Fruit fly (Drosophila melanogaster) ovary, adult (tissue): ENCODE results near the gene CG34308.

ENCODE experiments used
- CG17801 ChIP-seq: fragments of 200-800 bp; optimal IDR thresholded peaks from 2 replicates; lab custom pipeline; 2019; ENCODE audit warnings: missing biosample characterization, mild to moderate bottlenecking, missing genetic modification characterization, moderate library complexity; ENCODE audit not compliant: partially characterized antibody

CG34308 gene

DNA sequence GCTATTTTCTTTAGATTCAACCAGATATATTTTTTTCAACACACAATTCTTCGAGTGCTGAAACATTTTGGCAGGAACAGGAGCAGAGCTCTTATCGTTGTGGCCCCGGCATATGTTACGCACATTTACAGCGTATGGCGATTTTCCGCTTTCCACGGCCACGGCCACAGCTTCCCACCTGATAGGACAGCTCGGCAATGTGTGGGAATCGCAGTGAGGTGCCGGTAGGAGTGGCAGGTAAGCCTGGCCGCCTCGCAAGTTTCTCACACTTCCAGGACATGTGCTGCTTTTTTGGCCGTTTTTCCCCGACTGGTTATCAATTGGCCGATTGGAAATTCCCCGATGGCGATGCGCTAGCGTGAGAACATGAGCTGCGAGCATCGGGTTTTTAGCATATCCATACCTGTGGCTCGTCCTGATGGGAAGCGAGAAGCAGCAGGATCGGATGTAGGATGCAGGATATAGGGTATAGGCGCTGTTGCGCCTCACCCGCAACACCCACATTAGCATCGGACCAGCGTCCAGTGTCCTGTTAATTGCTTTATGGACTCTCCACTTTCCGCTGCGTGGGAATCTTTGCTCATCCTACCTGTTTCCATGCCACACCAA lies 18.9 kb upstream of the CG34308 start:
- TF ChIP-seq CG17801 (GFP tag; lab: Kevin White, UChicago) = no peak

- no peak for TF ChIP-seq CG17801 (GFP tag; lab: Kevin White, UChicago)
Measured at dm6 chr3R:13072052-13072451, 17.0 kb upstream of the CG34308 start.

- no peak for TF ChIP-seq CG17801 (GFP tag; lab: Kevin White, UChicago)
Measured at dm6 chr3R:13073174-13073573, 15.9 kb upstream of the CG34308 start.

DNA sequence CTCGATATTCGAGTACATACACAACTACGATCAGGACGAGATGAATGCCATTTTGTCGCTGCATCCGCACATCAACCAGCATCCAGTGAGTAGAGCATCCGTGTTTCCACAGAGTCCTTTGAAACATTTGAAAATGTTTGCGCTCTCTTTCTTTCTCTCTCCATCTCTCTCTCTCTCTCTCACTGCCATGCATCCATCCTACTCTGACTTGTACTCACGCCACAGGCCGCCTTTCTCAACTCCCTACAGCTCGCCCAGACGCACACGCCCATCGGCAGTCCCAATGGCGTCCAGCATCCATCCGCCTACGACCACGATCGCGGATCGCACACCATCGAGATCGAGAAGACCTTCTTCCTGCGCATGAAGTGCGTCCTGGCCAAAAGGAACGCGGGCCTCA lies 14.5 kb upstream of the CG34308 start:
- no peak for TF ChIP-seq CG17801 (GFP tag; lab: Kevin White, UChicago)

DNA sequence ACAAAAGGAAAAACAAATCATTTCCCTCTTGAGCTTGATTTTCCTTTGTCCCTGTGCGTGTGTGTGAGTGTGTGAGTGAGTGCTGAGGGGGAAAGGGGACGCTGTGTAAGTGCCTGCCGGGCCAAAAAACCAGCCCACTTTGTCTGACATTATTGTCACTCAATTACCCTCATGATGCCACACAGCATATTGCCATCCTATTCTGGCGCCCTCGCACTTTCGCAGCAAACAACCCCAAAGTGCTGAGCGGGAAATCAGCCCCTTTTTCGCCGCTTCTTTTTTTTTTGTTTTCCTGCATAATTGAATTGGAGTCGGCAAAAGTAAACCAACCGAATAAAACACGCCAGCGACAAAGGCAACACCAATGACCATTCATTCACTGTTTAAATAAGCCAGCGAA lies 13.3 kb upstream of the CG34308 start:
- TF ChIP-seq CG17801 (GFP tag; lab: Kevin White, UChicago) = no peak

DNA sequence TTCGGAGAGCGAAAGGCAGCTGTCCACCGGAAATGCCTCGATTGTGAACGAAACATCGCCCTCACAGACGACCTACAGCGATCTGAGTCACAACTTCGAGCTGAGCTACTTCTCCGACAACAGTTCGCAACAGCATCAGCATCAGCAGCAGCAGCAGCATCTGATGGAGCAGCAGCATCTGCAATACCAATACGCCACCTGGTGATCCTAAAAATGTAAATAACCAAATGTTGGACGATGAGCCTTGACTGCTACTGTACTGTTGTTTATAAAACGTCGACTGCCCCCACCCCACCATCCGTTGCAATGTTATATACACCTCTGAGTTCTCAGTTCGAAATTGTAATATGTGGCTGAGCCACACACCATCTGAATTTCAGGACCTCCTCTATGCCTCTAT lies 11.8 kb upstream of the CG34308 start:
- no peak for TF ChIP-seq CG17801 (GFP tag; lab: Kevin White, UChicago)

DNA sequence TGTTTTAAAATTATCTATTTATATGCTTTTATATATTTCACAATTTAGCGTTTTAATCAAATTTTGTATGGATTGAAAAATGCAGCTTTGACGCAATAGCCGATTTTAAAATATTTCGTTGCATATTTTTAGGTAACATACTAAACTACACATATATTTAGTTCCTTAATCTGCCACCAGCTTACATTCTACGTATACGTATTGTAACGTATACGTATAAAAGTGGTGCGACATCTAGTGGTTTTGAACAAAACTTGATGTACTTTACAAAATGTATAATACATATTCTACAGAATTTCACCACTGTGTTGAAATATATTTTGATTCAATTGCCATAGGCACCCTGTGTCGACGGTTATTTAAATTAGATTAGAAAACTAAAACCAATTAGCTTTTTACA lies 10.8 kb upstream of the CG34308 start:
- TF ChIP-seq CG17801 (GFP tag; lab: Kevin White, UChicago) = peak; percentile 0

dm6 chr3R:13082382-13082781 lies 6.7 kb upstream of the CG34308 start:
- TF ChIP-seq CG17801 (GFP tag; lab: Kevin White, UChicago) = no peak

DNA sequence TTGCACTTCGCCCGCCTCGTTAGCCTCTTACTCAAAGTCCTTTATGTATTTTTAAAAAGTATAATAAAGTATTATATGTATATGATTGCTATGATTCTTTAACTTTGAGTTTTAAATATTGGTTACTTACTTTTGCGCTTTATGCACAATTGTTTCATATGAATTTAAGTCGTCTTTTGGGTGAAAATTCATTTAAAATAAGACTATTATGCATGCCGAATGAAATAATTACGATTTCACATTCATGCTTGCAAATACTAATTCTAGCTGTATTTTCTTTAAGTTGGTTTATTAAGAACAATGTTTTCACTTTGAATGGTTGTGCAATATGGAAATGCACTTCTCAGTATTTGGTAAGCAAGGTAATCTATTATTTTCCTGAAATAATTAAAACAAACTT lies 3.1 kb upstream of the CG34308 start, which contains the start of gene CG43063:
Gene CG43063 (plus strand): TSS at position 301 of the 400 bp plus-strand sequence.
- no peak for TF ChIP-seq CG17801 (GFP tag; lab: Kevin White, UChicago)

dm6 chr3R:13088395-13088794 lies 647 bp upstream of the CG34308 start, which contains the start of gene timeout:
Gene timeout, plus strand, starts transcription at chr3R:13088651.
- no peak for TF ChIP-seq CG17801 (GFP tag; lab: Kevin White, UChicago)

DNA sequence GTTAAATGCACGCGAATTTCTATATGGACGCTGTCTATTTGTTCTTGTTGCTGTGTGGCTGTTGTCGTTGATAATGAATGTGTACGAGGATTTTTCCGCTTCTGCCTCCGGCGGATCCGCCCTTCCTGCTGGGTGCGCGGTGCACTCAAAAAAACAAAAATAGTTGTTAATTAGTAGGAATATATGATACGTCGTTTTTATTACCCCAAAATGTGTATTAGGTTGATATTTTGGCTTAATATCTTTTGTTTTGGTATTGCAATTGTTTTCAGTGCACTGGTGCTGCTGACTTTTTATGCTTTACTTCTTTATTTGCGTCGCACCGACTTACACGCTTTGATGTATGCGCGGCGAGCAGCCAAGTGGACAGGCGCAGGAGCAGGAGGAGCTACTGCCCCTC lies 2.6 kb downstream of the CG34308 start:
- TF ChIP-seq CG17801 (GFP tag; lab: Kevin White, UChicago) = no peak

DNA sequence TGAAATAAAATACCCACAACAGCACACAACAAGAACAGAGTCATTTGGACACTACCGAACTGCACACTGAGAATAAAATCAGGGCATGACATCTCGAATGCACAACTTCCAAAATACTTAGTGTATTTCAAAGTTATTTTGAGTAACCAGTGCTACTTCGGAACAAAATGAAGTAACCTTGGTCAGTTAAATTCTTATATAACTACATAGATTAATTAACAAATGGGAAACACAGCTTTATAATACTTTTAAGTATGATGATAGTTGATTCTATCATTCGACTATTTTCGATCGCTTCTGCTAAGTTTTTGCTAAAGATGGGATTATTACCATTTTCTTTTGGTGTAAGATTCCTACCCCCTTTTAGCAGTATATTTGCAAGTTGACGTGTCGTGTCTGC lies 28.7 kb downstream of the CG34308 start:
- TF ChIP-seq CG17801 (GFP tag; lab: Kevin White, UChicago) = no peak

DNA sequence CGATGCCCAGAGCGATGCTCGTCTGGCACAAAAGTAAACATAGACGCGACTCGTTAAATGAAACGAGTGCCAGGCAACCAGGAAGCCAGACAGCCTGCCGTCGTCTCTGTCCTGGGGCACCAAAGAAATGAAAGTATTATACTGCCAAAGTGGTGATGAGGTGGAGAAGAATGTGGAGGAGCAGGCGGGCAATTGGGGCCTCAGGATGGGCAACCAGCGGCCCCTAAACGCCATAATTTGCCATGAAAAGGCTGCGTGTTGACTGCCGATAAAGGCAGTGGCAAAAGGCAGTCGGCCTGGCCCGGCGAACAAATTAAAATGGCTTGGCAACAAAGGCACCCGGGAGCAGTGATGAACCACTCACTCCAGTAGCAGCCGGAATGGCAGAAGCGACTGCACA lies 39.9 kb downstream of the CG34308 start:
- no peak for TF ChIP-seq CG17801 (GFP tag; lab: Kevin White, UChicago)

dm6 chr3R:13138120-13138519 lies 49.1 kb downstream of the CG34308 start:
- TF ChIP-seq CG17801 (GFP tag; lab: Kevin White, UChicago) = no peak
